Fruit fly (Drosophila melanogaster): ENCODE measurements around the gene CG5500.

DNA sequence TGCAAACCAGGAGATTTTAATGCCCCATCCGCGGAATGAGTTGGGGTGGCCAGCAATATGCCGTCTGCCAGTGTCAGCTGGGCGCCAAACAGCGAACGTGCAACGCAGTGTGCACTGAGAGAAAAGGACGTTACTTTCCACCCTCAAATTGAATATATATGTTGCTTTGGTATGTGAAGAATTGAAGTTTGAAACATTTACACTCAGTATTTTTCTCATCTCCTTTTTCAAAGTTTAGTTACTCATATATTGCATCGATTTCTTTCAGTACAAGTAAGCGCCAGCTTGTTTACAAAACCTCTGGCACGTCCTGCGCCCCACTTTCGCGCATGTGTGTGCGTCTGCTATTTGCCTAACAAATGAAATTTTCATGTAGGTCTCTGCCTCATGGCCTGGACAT is 17.2 kb upstream of the CG5500 start:
- TF ChIP-seq CG8478 (optimal IDR thresholded peaks at IDR 0.05) (no peak), CTCF (optimal IDR thresholded peaks at IDR 0.05) (no peak)
